Worm (Caenorhabditis elegans) whole organism, mixed stage, embryonic: ENCODE measurements around the gene srd-33.
A peak's percentile ranks its signal among the peaks of the same experiment; 100 is the strongest.

Experiments used
- M03D4.4 ChIP-seq: sonication (generic microtip); optimal IDR thresholded peaks from 2 replicates; lab custom pipeline; 2017; ENCODE audit warnings: mild to moderate bottlenecking, missing genetic modification characterization, missing compliant biosample characterization
- bed-3 ChIP-seq: fragments of 200-800 bp; sonication (Bioruptor generic); optimal IDR thresholded peaks from 3 replicates; lab custom pipeline; 2018; ENCODE audit warnings: mild to moderate bottlenecking, missing genetic modification characterization, moderate library complexity, missing compliant biosample characterization
- blmp-1 ChIP-seq: fragments of 150-350 bp; optimal IDR thresholded peaks from 2 replicates; lab custom pipeline; 2014; ENCODE audit warnings: missing biosample characterization, missing genetic modification characterization
- ceh-43 ChIP-seq: fragments of 200-800 bp; sonication (Bioruptor generic); optimal IDR thresholded peaks from 2 replicates; lab custom pipeline; 2018; ENCODE audit warnings: mild to moderate bottlenecking, missing genetic modification characterization, moderate library complexity, missing compliant biosample characterization
- ces-1 ChIP-seq: fragments of 150-350 bp; optimal IDR thresholded peaks from 2 replicates; lab custom pipeline; 2014; ENCODE audit warnings: missing biosample characterization, missing genetic modification reagents, missing genetic modification characterization
- cnd-1 ChIP-seq: fragments of 200-800 bp; sonication (Bioruptor generic); optimal IDR thresholded peaks from 2 replicates; lab custom pipeline; 2018; ENCODE audit warnings: mild to moderate bottlenecking, missing genetic modification characterization, missing compliant biosample characterization
- drap-1 ChIP-seq: fragments of 200-800 bp; sonication (Bioruptor generic); optimal IDR thresholded peaks from 3 replicates; lab custom pipeline; 2018; ENCODE audit warnings: mild to moderate bottlenecking, missing genetic modification characterization, missing compliant biosample characterization
- elt-1 ChIP-seq: sonication (generic microtip); optimal IDR thresholded peaks from 2 replicates; lab custom pipeline; 2017; ENCODE audit warnings: missing genetic modification characterization, mild to moderate bottlenecking, missing compliant biosample characterization, antibody characterized with exemption, moderate library complexity, borderline replicate concordance; ENCODE audit not compliant: insufficient read depth
- elt-3 ChIP-seq: fragments of 150-350 bp; optimal IDR thresholded peaks from 2 replicates; lab custom pipeline; 2014; ENCODE audit warnings: missing biosample characterization, missing genetic modification characterization
- flh-1 ChIP-seq: fragments of 200-800 bp; sonication (Bioruptor generic); optimal IDR thresholded peaks from 2 replicates; lab custom pipeline; 2018; ENCODE audit warnings: mild to moderate bottlenecking, missing genetic modification characterization, moderate library complexity, missing compliant biosample characterization
- ham-2 ChIP-seq: fragments of 200-800 bp; sonication (Bioruptor generic); optimal IDR thresholded peaks from 2 replicates; lab custom pipeline; 2018; ENCODE audit warnings: mild to moderate bottlenecking, missing genetic modification characterization, missing compliant biosample characterization
- hlh-1 ChIP-seq: fragments of 150-350 bp; optimal IDR thresholded peaks from 2 replicates; lab custom pipeline; 2014; ENCODE audit warnings: missing biosample characterization, missing genetic modification reagents, missing genetic modification characterization
- lin-13 ChIP-seq: fragments of 150-350 bp; optimal IDR thresholded peaks from 2 replicates; lab custom pipeline; 2014; ENCODE audit warnings: missing biosample characterization, missing genetic modification characterization
- lin-32 ChIP-seq: fragments of 200-800 bp; sonication (Bioruptor generic); optimal IDR thresholded peaks from 2 replicates; lab custom pipeline; 2018; ENCODE audit warnings: mild to moderate bottlenecking, missing genetic modification characterization, missing compliant biosample characterization
- lsy-2 ChIP-seq: fragments of 150-350 bp; optimal IDR thresholded peaks from 2 replicates; lab custom pipeline; 2014; ENCODE audit warnings: missing biosample characterization, missing genetic modification characterization
- mab-5 ChIP-seq: fragments of 150-350 bp; optimal IDR thresholded peaks from 2 replicates; lab custom pipeline; 2014; ENCODE audit warnings: missing biosample characterization, missing genetic modification characterization
- mep-1 ChIP-seq: fragments of 150-350 bp; optimal IDR thresholded peaks from 2 replicates; lab custom pipeline; 2017; ENCODE audit warnings: missing biosample characterization, missing genetic modification reagents, missing genetic modification characterization, inconsistent platforms
- mls-2 ChIP-seq: sonication (generic microtip); optimal IDR thresholded peaks from 2 replicates; lab custom pipeline; 2016; ENCODE audit warnings: mild to moderate bottlenecking, missing genetic modification characterization, moderate library complexity, missing compliant biosample characterization
- nhr-12 ChIP-seq: fragments of 150-350 bp; optimal IDR thresholded peaks from 2 replicates; lab custom pipeline; 2014; ENCODE audit warnings: missing biosample characterization, missing genetic modification characterization
- nhr-237 ChIP-seq: fragments of 150-350 bp; optimal IDR thresholded peaks from 2 replicates; lab custom pipeline; 2014; ENCODE audit warnings: missing biosample characterization, missing genetic modification characterization
- nhr-28 ChIP-seq: fragments of 150-350 bp; optimal IDR thresholded peaks from 2 replicates; lab custom pipeline; 2014; ENCODE audit warnings: missing biosample characterization, missing genetic modification characterization
- nhr-76 ChIP-seq: sonication (generic microtip); optimal IDR thresholded peaks from 2 replicates; lab custom pipeline; 2017; ENCODE audit warnings: missing biosample characterization, missing genetic modification characterization
- pha-4 ChIP-seq: fragments of 150-350 bp; optimal IDR thresholded peaks from 2 replicates; lab custom pipeline; 2018; ENCODE audit warnings: missing biosample characterization, missing genetic modification reagents, missing genetic modification characterization
- sem-2 ChIP-seq: fragments of 200-800 bp; sonication (Bioruptor generic); optimal IDR thresholded peaks from 2 replicates; lab custom pipeline; 2018; ENCODE audit warnings: mild to moderate bottlenecking, missing genetic modification characterization, missing compliant biosample characterization
- snpc-4 ChIP-seq: fragments of 150-350 bp; optimal IDR thresholded peaks from 2 replicates; lab custom pipeline; 2014; ENCODE audit warnings: missing biosample characterization, missing genetic modification characterization
- sptf-1 ChIP-seq: sonication (generic microtip); optimal IDR thresholded peaks from 2 replicates; lab custom pipeline; 2017; ENCODE audit warnings: mild to moderate bottlenecking, missing genetic modification characterization, moderate library complexity, missing compliant biosample characterization
- tbx-8 ChIP-seq: fragments of 200-800 bp; sonication (Bioruptor generic); optimal IDR thresholded peaks from 2 replicates; lab custom pipeline; 2018; ENCODE audit warnings: mild to moderate bottlenecking, missing genetic modification characterization, moderate library complexity, missing compliant biosample characterization
- unc-120 ChIP-seq: sonication (generic microtip); optimal IDR thresholded peaks from 2 replicates; lab custom pipeline; 2017; ENCODE audit warnings: missing genetic modification characterization, missing compliant biosample characterization; ENCODE audit not compliant: poor library complexity, severe bottlenecking
- unc-62 ChIP-seq: fragments of 150-350 bp; optimal IDR thresholded peaks from 2 replicates; lab custom pipeline; 2014; ENCODE audit warnings: missing biosample characterization, missing genetic modification reagents, missing genetic modification characterization
- zip-8 ChIP-seq: fragments of 150-350 bp; optimal IDR thresholded peaks from 2 replicates; lab custom pipeline; 2014; ENCODE audit warnings: missing biosample characterization, missing genetic modification characterization
- ztf-11 ChIP-seq: fragments of 150-350 bp; optimal IDR thresholded peaks from 2 replicates; lab custom pipeline; 2014; ENCODE audit warnings: missing biosample characterization, missing genetic modification characterization

The srd-33 gene

ce11 chrV:4857561-4857960 lies 14.5 kb upstream of the srd-33 start:
- TF ChIP-seq nhr-237 (tag; lab: Kevin White, UChicago): no peak
- no peak for TF ChIP-seq mab-5
- no peak for TF ChIP-seq lsy-2 (tag; lab: Kevin White, UChicago)
- no peak for TF ChIP-seq snpc-4 (tag; lab: Kevin White, UChicago)
- TF ChIP-seq nhr-12 (tag; lab: Kevin White, UChicago): no peak
- no peak for TF ChIP-seq blmp-1 (tag; lab: Kevin White, UChicago)
- TF ChIP-seq sem-2 (GFP tag; lab: Kevin White, UChicago): no peak
- no peak for TF ChIP-seq ham-2 (GFP tag; lab: Kevin White, UChicago)
- TF ChIP-seq lin-13 (tag; lab: Kevin White, UChicago): no peak
- TF ChIP-seq hlh-1 (tag; lab: Kevin White, UChicago): no peak
- TF ChIP-seq elt-1 (tag; lab: Kevin White, UChicago): no peak
- TF ChIP-seq mls-2: no peak
- TF ChIP-seq lin-32: no peak
- no peak for TF ChIP-seq ztf-11 (tag; lab: Kevin White, UChicago)
- no peak for TF ChIP-seq M03D4.4
- TF ChIP-seq tbx-8: no peak
- TF ChIP-seq cnd-1 (tag; lab: Kevin White, UChicago): no peak
- TF ChIP-seq flh-1 (GFP tag; lab: Kevin White, UChicago): no peak
- TF ChIP-seq ceh-43 (GFP tag; lab: Kevin White, UChicago): no peak

DNA sequence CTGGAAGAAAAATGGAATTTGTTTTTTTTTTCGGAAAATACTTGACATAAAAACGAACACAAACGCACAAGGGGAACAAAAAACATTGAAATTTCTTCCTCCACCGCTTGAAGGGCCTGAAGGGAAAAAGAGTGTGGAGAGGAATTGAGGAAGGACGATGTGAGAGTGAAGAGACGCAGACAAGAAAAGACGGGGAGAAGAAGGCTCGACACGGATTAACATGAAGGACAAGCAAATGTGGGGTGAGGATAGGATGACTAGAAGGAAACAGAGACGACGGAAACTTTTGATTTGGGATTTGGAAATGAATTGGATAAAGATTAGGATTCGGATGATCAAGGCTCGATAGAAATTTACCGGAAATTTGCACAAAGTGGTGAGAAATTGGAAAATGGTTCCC lies 11.6 kb upstream of the srd-33 start:
- TF ChIP-seq nhr-76 (tag; lab: Kevin White, UChicago) (no peak), hlh-1 (tag; lab: Kevin White, UChicago) (no peak), lin-32 (no peak), bed-3 (GFP tag; lab: Kevin White, UChicago) (no peak), mep-1 (peak; percentile 13), lsy-2 (tag; lab: Kevin White, UChicago) (no peak), ces-1 (GFP tag; lab: Kevin White, UChicago) (peak; percentile 39), ham-2 (GFP tag; lab: Kevin White, UChicago) (no peak), unc-62 (GFP tag; lab: Kevin White, UChicago) (peak; percentile 37), snpc-4 (tag; lab: Kevin White, UChicago) (no peak), elt-1 (tag; lab: Kevin White, UChicago) (no peak), flh-1 (GFP tag; lab: Kevin White, UChicago) (no peak), sem-2 (GFP tag; lab: Kevin White, UChicago) (no peak), unc-120 (peak; percentile 20), sptf-1 (tag; lab: Kevin White, UChicago) (peak; percentile 12), M03D4.4 (no peak), mls-2 (no peak)

DNA sequence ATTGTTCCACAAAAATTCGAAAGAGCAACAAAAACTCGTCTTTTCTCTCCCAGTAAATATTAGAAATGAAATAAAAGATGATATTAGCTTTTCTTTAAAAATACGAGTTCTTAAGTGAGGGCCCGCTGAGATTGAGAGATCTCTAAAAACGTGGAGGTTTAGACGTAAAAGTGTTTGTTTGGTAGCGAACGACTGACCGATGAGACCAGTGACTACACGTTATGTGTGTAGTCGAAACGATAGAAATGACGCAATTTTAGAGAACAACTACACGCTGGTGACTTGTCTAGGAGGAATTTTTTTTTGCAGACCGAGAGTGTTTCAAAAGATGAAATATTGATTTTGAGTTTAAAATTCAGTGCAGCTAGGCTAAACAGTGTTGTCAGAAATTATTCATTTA lies 9.4 kb upstream of the srd-33 start, which contains the start of gene C37H5.13:
C37H5.13 (minus strand) TSS at position 229 of the 400 bp plus-strand sequence.
- TF ChIP-seq mls-2: no peak
- TF ChIP-seq mep-1: no peak
- TF ChIP-seq zip-8 (tag; lab: Kevin White, UChicago): peak; percentile 43
- no peak for TF ChIP-seq ceh-43 (GFP tag; lab: Kevin White, UChicago)
- no peak for TF ChIP-seq lin-32

ce11 chrV:4864330-4864729 lies 7.8 kb upstream of the srd-33 start:
- TF ChIP-seq nhr-28 (tag; lab: Kevin White, UChicago) (no peak), pha-4 (tag; lab: Kevin White, UChicago) (no peak), flh-1 (GFP tag; lab: Kevin White, UChicago) (no peak), nhr-237 (tag; lab: Kevin White, UChicago) (no peak), drap-1 (GFP tag; lab: Kevin White, UChicago) (no peak), ceh-43 (GFP tag; lab: Kevin White, UChicago) (no peak), elt-3 (tag; lab: Kevin White, UChicago) (no peak), nhr-76 (tag; lab: Kevin White, UChicago) (no peak), unc-120 (no peak), snpc-4 (tag; lab: Kevin White, UChicago) (no peak), bed-3 (GFP tag; lab: Kevin White, UChicago) (no peak), lin-13 (tag; lab: Kevin White, UChicago) (no peak), zip-8 (tag; lab: Kevin White, UChicago) (no peak), ham-2 (GFP tag; lab: Kevin White, UChicago) (no peak), mep-1 (no peak), nhr-12 (tag; lab: Kevin White, UChicago) (no peak)
